Fruit fly (Drosophila melanogaster) whole organism, embryonic: Measurements from ENCODE around the gene CG42237.
A peak's percentile ranks its signal among the peaks of the same experiment; 100 is the strongest.

Source experiments
- ATbp ChIP-seq: fragments of 200-800 bp; sonication (Bioruptor generic); optimal IDR thresholded peaks from 2 replicates; lab custom pipeline; 2017; ENCODE audit warnings: missing biosample characterization, mild to moderate bottlenecking, missing genetic modification characterization, missing genetic modification reagents
- B-H1 ChIP-seq: fragments of 200-800 bp; sonication (Bioruptor generic); IDR thresholded peaks from 3 replicates; pipeline ENCODE4 v1.3.6; 2022; ENCODE audit warnings: missing biosample characterization, missing genetic modification characterization
- CG1024 ChIP-seq: fragments of 200-800 bp; sonication (Bioruptor generic); IDR thresholded peaks from 2 replicates; pipeline ENCODE4 v1.3.6; 2022; ENCODE audit warnings: missing biosample characterization, missing genetic modification characterization
- CG10431 ChIP-seq: fragments of 200-800 bp; sonication (Bioruptor generic); optimal IDR thresholded peaks from 3 replicates; lab custom pipeline; 2018; ENCODE audit warnings: missing biosample characterization, mild to moderate bottlenecking, missing genetic modification characterization
- CG10959 ChIP-seq: fragments of 200-800 bp; sonication (Bioruptor generic); IDR thresholded peaks from 2 replicates; pipeline ENCODE4 v1.3.6; 2022; ENCODE audit warnings: missing biosample characterization, missing genetic modification characterization
- CG12155 ChIP-seq: fragments of 200-800 bp; sonication (Bioruptor generic); optimal IDR thresholded peaks from 3 replicates; lab custom pipeline; 2016; ENCODE audit warnings: missing biosample characterization, missing genetic modification characterization
- CG1233 ChIP-seq: fragments of 200-800 bp; sonication (Bioruptor generic); optimal IDR thresholded peaks from 4 replicates; lab custom pipeline; 2018; ENCODE audit warnings: missing biosample characterization, mild to moderate bottlenecking, missing genetic modification characterization
- CG15073 ChIP-seq: fragments of 200-800 bp; sonication (Bioruptor generic); optimal IDR thresholded peaks from 2 replicates; lab custom pipeline; 2016; ENCODE audit warnings: missing biosample characterization, missing genetic modification characterization
- CG17385 ChIP-seq: fragments of 200-800 bp; sonication (Bioruptor generic); optimal IDR thresholded peaks from 3 replicates; lab custom pipeline; 2018; ENCODE audit warnings: missing biosample characterization, mild to moderate bottlenecking, missing genetic modification characterization
- CG17829 ChIP-seq: fragments of 200-800 bp; optimal IDR thresholded peaks from 2 replicates; lab custom pipeline; 2019; ENCODE audit warnings: missing biosample characterization, mild to moderate bottlenecking, missing genetic modification characterization, moderate library complexity
- CG18599 ChIP-seq: fragments of 200-800 bp; sonication (Bioruptor generic); optimal IDR thresholded peaks from 3 replicates; lab custom pipeline; 2017; ENCODE audit warnings: missing biosample characterization, missing genetic modification characterization, mild to moderate bottlenecking, moderate library complexity, missing genetic modification reagents
- CG2712 ChIP-seq: fragments of 200-800 bp; optimal IDR thresholded peaks from 3 replicates; lab custom pipeline; 2019; ENCODE audit warnings: missing biosample characterization, mild to moderate bottlenecking, missing genetic modification characterization, moderate library complexity
- CG31441 ChIP-seq: fragments of 200-800 bp; sonication (Bioruptor generic); IDR thresholded peaks from 2 replicates; pipeline ENCODE4 v1.3.6; 2022; ENCODE audit warnings: missing biosample characterization, missing genetic modification characterization
- CG32772 ChIP-seq: fragments of 200-800 bp; sonication (Bioruptor generic); IDR thresholded peaks from 2 replicates; pipeline ENCODE4 v1.3.6; 2022; ENCODE audit warnings: missing biosample characterization, missing genetic modification characterization
- CG6254 ChIP-seq: fragments of 200-800 bp; sonication (Bioruptor generic); optimal IDR thresholded peaks from 3 replicates; lab custom pipeline; 2017; ENCODE audit warnings: mild to moderate bottlenecking, missing biosample characterization, missing genetic modification reagents, missing genetic modification characterization
- CG6654 ChIP-seq: fragments of 200-800 bp; sonication (Bioruptor generic); optimal IDR thresholded peaks from 2 replicates; lab custom pipeline; 2017; ENCODE audit warnings: missing biosample characterization, mild to moderate bottlenecking, missing genetic modification characterization
- CG8388 ChIP-seq: fragments of 200-800 bp; sonication (Bioruptor generic); optimal IDR thresholded peaks from 2 replicates; lab custom pipeline; 2019; ENCODE audit warnings: missing biosample characterization, mild to moderate bottlenecking, missing genetic modification characterization, moderate library complexity
- CG9727 ChIP-seq: fragments of 200-800 bp; sonication (Bioruptor generic); optimal IDR thresholded peaks from 3 replicates; lab custom pipeline; 2017; ENCODE audit warnings: missing biosample characterization, mild to moderate bottlenecking, missing genetic modification characterization
- Elba2 ChIP-seq: fragments of 200-800 bp; sonication (Bioruptor generic); optimal IDR thresholded peaks from 3 replicates; lab custom pipeline; 2016; ENCODE audit warnings: missing biosample characterization, missing genetic modification characterization
- Fer2 ChIP-seq: fragments of 200-800 bp; sonication (Bioruptor generic); optimal IDR thresholded peaks from 2 replicates; lab custom pipeline; 2018; ENCODE audit warnings: missing biosample characterization, mild to moderate bottlenecking, missing genetic modification characterization, moderate library complexity
- Hr39 ChIP-seq: fragments of >200 bp; optimal IDR thresholded peaks from 2 replicates; lab custom pipeline; 2017
- Lim3 ChIP-seq: fragments of 200-800 bp; sonication (Bioruptor generic); IDR thresholded peaks from 2 replicates; pipeline ENCODE4 v1.3.6; 2022; ENCODE audit warnings: missing biosample characterization, missing genetic modification characterization
- Mad ChIP-seq: fragments of 200-800 bp; sonication (Bioruptor generic); optimal IDR thresholded peaks from 2 replicates; lab custom pipeline; 2016; ENCODE audit warnings: missing biosample characterization, missing genetic modification characterization
- Mrtf ChIP-seq: fragments of 200-800 bp; sonication (Bioruptor generic); IDR thresholded peaks from 3 replicates; pipeline ENCODE4 v1.3.6; 2022; ENCODE audit warnings: missing biosample characterization, missing genetic modification characterization
- NFAT ChIP-seq: fragments of 200-800 bp; sonication (Bioruptor generic); IDR thresholded peaks from 2 replicates; pipeline ENCODE4 v1.3.6; 2022; ENCODE audit warnings: missing biosample characterization, missing genetic modification characterization
- Nf-YB ChIP-seq: fragments of 200-800 bp; sonication (Bioruptor generic); optimal IDR thresholded peaks from 3 replicates; lab custom pipeline; 2019; ENCODE audit warnings: missing biosample characterization, mild to moderate bottlenecking, missing genetic modification characterization, moderate library complexity
- NfI ChIP-seq: fragments of 200-800 bp; sonication (Bioruptor generic); optimal IDR thresholded peaks from 3 replicates; lab custom pipeline; 2018; ENCODE audit warnings: missing biosample characterization, mild to moderate bottlenecking, missing genetic modification characterization, moderate library complexity
- Optix ChIP-seq: fragments of 200-800 bp; sonication (Bioruptor generic); IDR thresholded peaks from 3 replicates; pipeline ENCODE4 v1.3.6; 2022; ENCODE audit warnings: missing biosample characterization, missing genetic modification characterization
- Rfx ChIP-seq: fragments of 200-800 bp; sonication (Bioruptor generic); IDR thresholded peaks from 2 replicates; pipeline ENCODE4 v1.3.6; 2022; ENCODE audit warnings: missing biosample characterization, missing genetic modification characterization
- Scr ChIP-seq: fragments of 200-800 bp; sonication (Bioruptor generic); IDR thresholded peaks from 2 replicates; pipeline ENCODE4 v1.3.6; 2022; ENCODE audit warnings: missing biosample characterization, missing genetic modification characterization; ENCODE audit not compliant: partially characterized antibody
- Sin3A ChIP-seq: fragments of >200 bp; optimal IDR thresholded peaks from 2 replicates; lab custom pipeline; 2018
- ash1 ChIP-seq: fragments of 200-800 bp; sonication (Bioruptor generic); optimal IDR thresholded peaks from 2 replicates; lab custom pipeline; 2018; ENCODE audit warnings: missing biosample characterization, mild to moderate bottlenecking, missing genetic modification characterization
- dysf ChIP-seq: fragments of 200-800 bp; sonication (Bioruptor generic); IDR thresholded peaks from 3 replicates; pipeline ENCODE4 v1.3.6; 2022; ENCODE audit warnings: missing biosample characterization, missing genetic modification characterization
- hth ChIP-seq: fragments of >200 bp; optimal IDR thresholded peaks from 2 replicates; lab custom pipeline; 2017; ENCODE audit warnings: inconsistent platforms
- lmd ChIP-seq: fragments of 200-800 bp; sonication (Bioruptor generic); IDR thresholded peaks from 2 replicates; pipeline ENCODE4 v1.3.6; 2022; ENCODE audit warnings: missing biosample characterization, missing genetic modification characterization
- mld ChIP-seq: fragments of 200-800 bp; sonication (Bioruptor generic); IDR thresholded peaks from 3 replicates; pipeline ENCODE4 v1.3.6; 2022; ENCODE audit warnings: missing biosample characterization, missing genetic modification characterization; ENCODE audit not compliant: partially characterized antibody
- onecut ChIP-seq: fragments of 200-800 bp; sonication (Bioruptor generic); IDR thresholded peaks from 2 replicates; pipeline ENCODE4 v1.3.6; 2022; ENCODE audit warnings: missing biosample characterization, missing genetic modification characterization
- org-1 ChIP-seq: fragments of 200-800 bp; sonication (Bioruptor generic); optimal IDR thresholded peaks from 2 replicates; lab custom pipeline; 2017; ENCODE audit warnings: missing biosample characterization, missing genetic modification characterization
- p53 ChIP-seq: fragments of 200-800 bp; sonication (Bioruptor generic); optimal IDR thresholded peaks from 2 replicates; lab custom pipeline; 2016; ENCODE audit warnings: missing biosample characterization, missing genetic modification characterization
- phol ChIP-seq: fragments of 200-800 bp; sonication (Bioruptor generic); optimal IDR thresholded peaks from 3 replicates; lab custom pipeline; 2018; ENCODE audit warnings: missing biosample characterization, mild to moderate bottlenecking, missing genetic modification characterization, moderate library complexity
- ranshi ChIP-seq: fragments of 200-800 bp; sonication (Bioruptor generic); IDR thresholded peaks from 2 replicates; pipeline ENCODE4 v1.3.6; 2022; ENCODE audit warnings: missing biosample characterization, missing genetic modification characterization
- ro ChIP-seq: fragments of 200-800 bp; sonication (Bioruptor generic); IDR thresholded peaks from 2 replicates; pipeline ENCODE4 v1.3.6; 2022; ENCODE audit warnings: missing biosample characterization, missing genetic modification characterization
- sima ChIP-seq: fragments of 200-800 bp; sonication (Bioruptor generic); optimal IDR thresholded peaks from 2 replicates; lab custom pipeline; 2016; ENCODE audit warnings: missing biosample characterization, missing genetic modification characterization
- sr ChIP-seq: fragments of 200-800 bp; sonication (Bioruptor generic); IDR thresholded peaks from 3 replicates; pipeline ENCODE4 v1.3.6; 2022; ENCODE audit warnings: missing biosample characterization, missing genetic modification characterization
- ssp ChIP-seq: fragments of 200-800 bp; sonication (Bioruptor generic); IDR thresholded peaks from 2 replicates; pipeline ENCODE4 v1.3.6; 2022; ENCODE audit warnings: missing biosample characterization, missing genetic modification characterization
- sug ChIP-seq: fragments of 200-800 bp; optimal IDR thresholded peaks from 2 replicates; lab custom pipeline; 2019; ENCODE audit warnings: missing biosample characterization, mild to moderate bottlenecking, missing genetic modification characterization, moderate library complexity
- tgo ChIP-seq: fragments of 200-800 bp; sonication (Bioruptor generic); IDR thresholded peaks from 3 replicates; pipeline ENCODE4 v1.3.6; 2022; ENCODE audit warnings: missing biosample characterization, missing genetic modification characterization
- trh ChIP-seq: fragments of 200-800 bp; sonication (Bioruptor generic); optimal IDR thresholded peaks from 2 replicates; lab custom pipeline; 2016; ENCODE audit warnings: missing biosample characterization, missing genetic modification characterization
- ttk ChIP-seq: fragments of 200-800 bp; sonication (Bioruptor generic); IDR thresholded peaks from 2 replicates; pipeline ENCODE4 v2.1.2; 2022; ENCODE audit warnings: missing biosample characterization, missing genetic modification characterization
- twi ChIP-seq: fragments of 200-800 bp; optimal IDR thresholded peaks from 2 replicates; lab custom pipeline; 2019; ENCODE audit warnings: missing biosample characterization, mild to moderate bottlenecking, missing genetic modification characterization, moderate library complexity
- vvl ChIP-seq: fragments of 200-800 bp; sonication (Bioruptor generic); IDR thresholded peaks from 2 replicates; pipeline ENCODE4 v1.3.6; 2022; ENCODE audit warnings: missing biosample characterization, missing genetic modification characterization
- z ChIP-seq: fragments of 200-800 bp; sonication (Bioruptor generic); IDR thresholded peaks from 3 replicates; pipeline ENCODE4 v1.3.6; 2022; ENCODE audit warnings: missing biosample characterization, missing genetic modification characterization

CG42237 gene

dm6 chrX:13136939-13137697, 22.2 kb downstream of the CG42237 start (continued):
- peak; percentile 61; the same call in 1 of the 2 replicates for TF ChIP-seq Lim3 (GFP tag; lab: Robert Waterston, UW)
- peak; percentile 88 for TF ChIP-seq vvl (GFP tag; lab: Robert Waterston, UW)
- peak; percentile 69 for TF ChIP-seq ssp (GFP tag; lab: Robert Waterston, UW)
- TF ChIP-seq CG32772 (GFP tag; lab: Robert Waterston, UW), result peak; percentile 73; the same call in 1 of the 2 replicates
- TF ChIP-seq hth, result no peak
- TF ChIP-seq ttk, result peak; percentile 66; the same call in 1 of the 2 replicates
- TF ChIP-seq Sin3A (lab: Kevin White, UChicago), result no peak
- no peak for TF ChIP-seq twi
- TF ChIP-seq ro (GFP tag; lab: Robert Waterston, UW), result 0 out of 2 replicates have a peak, but pooled peaks have one; percentile 7
- no peak for TF ChIP-seq CG12155 (GFP tag; lab: Kevin White, UChicago)
- TF ChIP-seq Fer2 (tag; lab: Kevin White, UChicago), result no peak
- TF ChIP-seq tgo (GFP tag; lab: Robert Waterston, UW), result peak; percentile 68
- no peak for TF ChIP-seq Hr39 (lab: Kevin White, UChicago)
- peak; percentile 67 for TF ChIP-seq B-H1
- TF ChIP-seq NfI (GFP tag; lab: Kevin White, UChicago), result no peak
- no peak for TF ChIP-seq mld (GFP tag; lab: Robert Waterston, UW)
- TF ChIP-seq ranshi (GFP tag; lab: Robert Waterston, UW), result peak; percentile 71
- no peak for TF ChIP-seq Elba2
- TF ChIP-seq lmd (GFP tag; lab: Robert Waterston, UW), result peak; percentile 66
- TF ChIP-seq sug, result no peak
- TF ChIP-seq dysf (GFP tag; lab: Robert Waterston, UW), result peak; percentile 71
- no peak for TF ChIP-seq CG10431 (GFP tag; lab: Kevin White, UChicago)
- TF ChIP-seq CG31441 (GFP tag; lab: Robert Waterston, UW), result peak; percentile 57
- no peak for TF ChIP-seq CG6254 (GFP tag; lab: Kevin White, UChicago)
- TF ChIP-seq sima, result no peak
- peak; percentile 69 for TF ChIP-seq ATbp
- peak; percentile 34 for TF ChIP-seq CG18599 (GFP tag; lab: Kevin White, UChicago)
- peak; percentile 10 for TF ChIP-seq CG8388 (GFP tag; lab: Kevin White, UChicago)
- peak; percentile 37 for TF ChIP-seq Rfx
- TF ChIP-seq z, result no peak
- TF ChIP-seq CG9727 (GFP tag; lab: Kevin White, UChicago), result peak; percentile 28
- TF ChIP-seq CG6654 (GFP tag; lab: Kevin White, UChicago), result no peak
- TF ChIP-seq org-1 (GFP tag; lab: Kevin White, UChicago), result peak; percentile 10
- peak; percentile 38 for TF ChIP-seq Nf-YB
- no peak for TF ChIP-seq Mad (GFP tag; lab: Kevin White, UChicago)
- TF ChIP-seq CG17829 (tag; lab: Kevin White, UChicago), result peak; percentile 39
- TF ChIP-seq onecut (GFP tag; lab: Robert Waterston, UW), result peak; percentile 64
- no peak for TF ChIP-seq ash1 (GFP tag; lab: Kevin White, UChicago)
- TF ChIP-seq Scr (GFP tag; lab: Robert Waterston, UW), result no peak
- TF ChIP-seq CG1233 (GFP tag; lab: Kevin White, UChicago), result peak; percentile 49
- TF ChIP-seq sr (GFP tag; lab: Robert Waterston, UW), result 0 out of 3 replicates have a peak, but pooled peaks have one; percentile 42
- TF ChIP-seq CG2712 (tag; lab: Kevin White, UChicago), result peak; percentile 43
- no peak for TF ChIP-seq CG17385 (GFP tag; lab: Kevin White, UChicago)
- TF ChIP-seq trh (GFP tag; lab: Kevin White, UChicago), result peak; percentile 18
- no peak for TF ChIP-seq CG10959 (GFP tag; lab: Robert Waterston, UW)
- TF ChIP-seq NFAT, result no peak
- TF ChIP-seq CG1024 (GFP tag; lab: Robert Waterston, UW), result peak; percentile 40
- no peak for TF ChIP-seq Mrtf (GFP tag; lab: Robert Waterston, UW)
- TF ChIP-seq phol (tag; lab: Kevin White, UChicago), result peak; percentile 47
- TF ChIP-seq Optix (GFP tag; lab: Robert Waterston, UW), result peak; percentile 82
- no peak for TF ChIP-seq CG15073 (GFP tag; lab: Kevin White, UChicago)
- TF ChIP-seq p53 (GFP tag; lab: Kevin White, UChicago), result no peak
